Worm (Caenorhabditis elegans): ENCODE measurements around the gene col-101.

- TF ChIP-seq flt-1 (GFP tag; IDR thresholded peaks at IDR 0.05): no peak
- no peak for TF ChIP-seq med-1 (GFP tag; optimal IDR thresholded peaks at IDR 0.05; ENCODE audit: insufficient read depth)
- no peak for TF ChIP-seq cog-1 (tag; optimal IDR thresholded peaks at IDR 0.05)
- TF ChIP-seq ztf-29 (GFP tag; IDR thresholded peaks at IDR 0.05): no peak
- no peak for TF ChIP-seq klf-2 (GFP tag; conservative IDR thresholded peaks at IDR 0.05)
- TF ChIP-seq ref-1 (GFP tag; conservative IDR thresholded peaks at IDR 0.05): no peak
- no peak for TF ChIP-seq T22C8.4 (GFP tag; IDR thresholded peaks at IDR 0.05)
- no peak for TF ChIP-seq ztf-23 (GFP tag; IDR thresholded peaks at IDR 0.05)
Measured at ce11 chrIV:309526-309925, 17.3 kb downstream of the col-101 start.
